Worm (Caenorhabditis elegans): ENCODE data around the gene bgal-1.

Gene bgal-1

DNA sequence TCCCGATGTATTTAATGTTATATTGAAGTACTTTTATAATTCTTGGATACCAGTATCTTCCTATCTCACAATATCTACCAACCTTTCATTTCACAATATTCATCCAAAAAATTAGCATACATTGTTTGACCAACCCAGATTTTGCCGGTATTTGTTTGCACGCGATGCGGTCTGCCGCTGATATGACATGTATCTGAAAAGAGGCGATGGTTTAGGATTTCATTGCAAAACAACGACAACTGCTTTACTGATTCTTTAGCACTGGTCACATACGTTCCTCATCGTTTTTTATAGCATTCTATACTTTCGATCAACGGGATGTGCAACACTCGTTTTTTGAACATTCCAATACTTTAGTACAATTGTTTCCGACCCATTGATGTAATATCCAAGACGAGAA lies 22.0 kb upstream of the bgal-1 start, which contains the start of gene mam-4:
Gene mam-4 (plus strand): TSS at position 301 of the 400 bp plus-strand sequence.
- no peak for TF ChIP-seq F13H6.1 (tag; optimal IDR thresholded peaks at IDR 0.05)
- no peak for TF ChIP-seq Y22D7AL.16 (tag; optimal IDR thresholded peaks at IDR 0.05)
- TF ChIP-seq lim-6 (tag; optimal IDR thresholded peaks at IDR 0.05) = no peak
- TF ChIP-seq ceh-18 (tag; optimal IDR thresholded peaks at IDR 0.05) = no peak
- TF ChIP-seq ceh-30 (tag; optimal IDR thresholded peaks at IDR 0.05) = no peak
- no peak for TF ChIP-seq eyg-1 (tag; optimal IDR thresholded peaks at IDR 0.05)

DNA sequence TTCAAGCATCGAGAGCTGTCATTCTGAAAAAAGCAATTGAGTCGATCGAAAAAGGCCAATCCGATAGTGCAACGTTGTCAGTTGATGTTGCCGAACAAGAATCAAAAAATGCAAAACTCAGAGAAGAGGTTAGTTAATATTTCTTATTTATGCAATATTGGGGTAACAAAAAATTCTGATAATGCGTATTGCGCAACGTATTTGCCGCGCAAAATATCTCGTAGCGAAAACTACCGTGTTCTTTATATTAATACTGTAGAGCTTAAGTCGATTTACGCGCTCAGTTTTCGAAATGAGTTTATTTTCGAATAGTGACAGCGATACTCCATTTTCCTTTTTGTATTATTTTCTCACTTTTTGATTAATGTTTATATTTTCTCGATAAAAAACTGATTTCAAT lies 19.2 kb upstream of the bgal-1 start:
- no peak for TF ChIP-seq nhr-11 (tag; optimal IDR thresholded peaks at IDR 0.05)
- no peak for TF ChIP-seq ceh-18 (tag; optimal IDR thresholded peaks at IDR 0.05)
- no peak for TF ChIP-seq ceh-31 (tag; optimal IDR thresholded peaks at IDR 0.05)
- TF ChIP-seq dmd-4 (tag; optimal IDR thresholded peaks at IDR 0.05; ENCODE audit: borderline replicate concordance) = no peak
- no peak for TF ChIP-seq sdc-2 (tag; optimal IDR thresholded peaks at IDR 0.05)
- no peak for TF ChIP-seq C38D4.7 (GFP tag; optimal IDR thresholded peaks at IDR 0.05)
- TF ChIP-seq unc-3 (GFP tag; conservative IDR thresholded peaks at IDR 0.05) = no peak
- TF ChIP-seq unc-3 (tag; optimal IDR thresholded peaks at IDR 0.05) = no peak
- no peak for TF ChIP-seq nfya-1 (tag; optimal IDR thresholded peaks at IDR 0.05)
- TF ChIP-seq hlh-13 (GFP tag; optimal IDR thresholded peaks at IDR 0.05) = no peak
- TF ChIP-seq ztf-16 (tag; optimal IDR thresholded peaks at IDR 0.05) = no peak

DNA sequence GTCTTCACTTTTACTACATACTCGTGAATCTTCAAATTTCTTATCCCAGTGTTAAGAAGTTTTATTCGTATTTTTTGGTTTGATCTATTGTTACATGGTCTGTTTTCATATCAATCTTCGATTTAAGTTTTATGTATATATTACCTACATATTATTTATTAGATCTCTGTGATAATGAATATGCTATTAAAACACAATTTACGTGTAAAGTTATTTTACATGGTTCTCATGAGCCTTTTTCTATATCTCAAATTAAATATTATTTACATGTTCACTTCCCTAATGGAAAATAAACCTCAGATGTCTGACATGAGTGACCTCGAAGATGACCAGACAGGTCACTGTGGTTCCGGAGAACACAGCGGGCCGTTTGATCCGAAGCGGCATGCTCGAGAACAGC lies 18.7 kb upstream of the bgal-1 start, which contains the start of gene mxl-1:
Gene mxl-1 (plus strand): TSS at position 301 of the 400 bp plus-strand sequence.
- TF ChIP-seq lin-11 (tag; optimal IDR thresholded peaks at IDR 0.05) = no peak
- no peak for TF ChIP-seq C08G9.2 (tag; optimal IDR thresholded peaks at IDR 0.05)
- no peak for TF ChIP-seq nfya-1 (tag; optimal IDR thresholded peaks at IDR 0.05)
- no peak for TF ChIP-seq ceh-45 (GFP tag; IDR thresholded peaks at IDR 0.05)
- no peak for TF ChIP-seq gmeb-2 (tag; optimal IDR thresholded peaks at IDR 0.05)
- TF ChIP-seq hlh-15 (tag; optimal IDR thresholded peaks at IDR 0.05) = no peak
- TF ChIP-seq unc-86 (tag; optimal IDR thresholded peaks at IDR 0.05) = no peak

DNA sequence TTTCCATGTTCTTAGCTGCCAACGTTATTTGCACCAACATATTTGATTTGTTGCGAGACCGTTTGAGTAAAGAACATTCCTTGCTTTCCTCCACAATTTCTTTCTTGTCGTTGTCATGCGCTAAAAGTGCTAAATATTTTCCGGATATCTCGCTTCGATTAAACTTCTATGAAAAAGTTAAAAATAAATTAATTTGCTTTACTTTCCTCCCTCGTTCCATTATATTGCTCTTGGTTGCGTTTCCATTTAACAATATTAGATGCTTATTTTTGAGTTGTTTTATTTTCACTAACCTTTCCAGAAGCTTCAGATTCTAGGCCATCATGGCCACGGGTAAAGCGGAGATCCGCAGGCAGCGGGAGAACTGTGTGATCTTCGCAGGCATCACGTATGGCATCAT lies 15.8 kb upstream of the bgal-1 start, which contains the start of gene pgap-1:
Gene pgap-1 (plus strand): TSS at position 301 of the 400 bp plus-strand sequence.
- TF ChIP-seq K02D7.2 (tag; optimal IDR thresholded peaks at IDR 0.05) = no peak
- no peak for TF ChIP-seq ceh-34 (tag; optimal IDR thresholded peaks at IDR 0.05)
- TF ChIP-seq T23F11.4 (GFP tag; optimal IDR thresholded peaks at IDR 0.05) = no peak
- TF ChIP-seq ttx-3 (tag; optimal IDR thresholded peaks at IDR 0.05) = no peak
- no peak for TF ChIP-seq pqm-1 (tag; optimal IDR thresholded peaks at IDR 0.05)
- TF ChIP-seq sox-4 (tag; optimal IDR thresholded peaks at IDR 0.05) = no peak
- TF ChIP-seq nfya-1 (tag; optimal IDR thresholded peaks at IDR 0.05) = no peak
- no peak for TF ChIP-seq unc-55 (GFP tag; optimal IDR thresholded peaks at IDR 0.05)
- TF ChIP-seq ahr-1 (tag; optimal IDR thresholded peaks at IDR 0.05) = no peak
- no peak for TF ChIP-seq ceh-22 (tag; optimal IDR thresholded peaks at IDR 0.05)
- TF ChIP-seq hlh-30 (tag; optimal IDR thresholded peaks at IDR 0.05; ENCODE audit: insufficient read depth) = no peak
- no peak for TF ChIP-seq odd-2 (tag; optimal IDR thresholded peaks at IDR 0.05)
- no peak for TF ChIP-seq pag-3 (tag; optimal IDR thresholded peaks at IDR 0.05; ENCODE audit: borderline replicate concordance)
- no peak for TF ChIP-seq madf-2 (tag; optimal IDR thresholded peaks at IDR 0.05)
- no peak for TF ChIP-seq che-1 (tag; optimal IDR thresholded peaks at IDR 0.05)
- no peak for TF ChIP-seq tbx-7 (tag; optimal IDR thresholded peaks at IDR 0.05)
- TF ChIP-seq pha-4 (tag; optimal IDR thresholded peaks at IDR 0.05) = no peak
- no peak for TF ChIP-seq ceh-14 (tag; optimal IDR thresholded peaks at IDR 0.05)

All from whole organism, late embryonic.